Fruit fly (Drosophila melanogaster) whole organism, pupa: Measurements from ENCODE around the gene CG33263.

Experiments
- CG12605 ChIP-seq: fragments of 200-800 bp; sonication (Bioruptor generic); IDR thresholded peaks from 2 replicates; pipeline ENCODE4 v1.3.6; 2022; ENCODE audit warnings: missing biosample characterization, missing genetic modification characterization
- CG14655 ChIP-seq: fragments of 200-800 bp; sonication (Bioruptor generic); optimal IDR thresholded peaks from 3 replicates; lab custom pipeline; 2017; ENCODE audit warnings: mild to moderate bottlenecking, missing biosample characterization, missing genetic modification reagents, missing genetic modification characterization
- CG34367 ChIP-seq: fragments of 200-800 bp; sonication (Bioruptor generic); optimal IDR thresholded peaks from 2 replicates; lab custom pipeline; 2018; ENCODE audit warnings: missing biosample characterization, mild to moderate bottlenecking, missing genetic modification characterization
- rn ChIP-seq: fragments of 200-800 bp; sonication (Bioruptor generic); IDR thresholded peaks from 2 replicates; pipeline ENCODE4 v1.3.6; 2022; ENCODE audit warnings: missing biosample characterization, missing genetic modification characterization

DNA sequence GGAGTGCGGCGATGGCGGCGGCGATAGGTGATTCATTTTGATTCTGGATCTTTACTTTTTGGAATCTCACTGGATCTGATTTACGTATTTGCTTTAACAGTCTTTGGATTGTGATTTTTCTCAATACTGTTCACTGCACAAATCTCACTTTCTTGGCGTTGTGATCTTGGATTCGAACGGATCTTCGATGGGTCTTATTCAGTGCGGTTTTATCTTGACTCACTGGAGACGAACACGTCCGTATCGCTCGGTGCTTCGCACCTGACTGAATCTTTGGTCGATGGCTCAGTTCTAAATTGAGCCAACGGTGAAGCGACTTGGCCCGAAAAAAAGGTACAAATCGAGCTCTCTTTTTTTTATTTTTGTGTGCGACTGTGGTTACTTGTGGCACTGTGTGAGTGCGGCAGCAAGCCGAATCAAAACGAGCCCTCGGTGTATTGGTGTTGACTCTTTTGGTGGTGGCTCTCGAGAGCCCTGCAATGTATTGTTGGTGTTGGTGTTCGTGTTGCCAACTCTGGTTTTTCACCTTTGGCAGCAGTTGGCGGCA, 23.0 kb downstream of the CG33263 start, which contains the start of gene sens:
- no peak for TF ChIP-seq rn (GFP tag; lab: Robert Waterston, UW)
- TF ChIP-seq CG12605 (GFP tag; lab: Robert Waterston, UW) = no peak
- no peak for TF ChIP-seq CG34367 (tag; lab: Kevin White, UChicago)
- TF ChIP-seq CG14655 = no peak
